Fruit fly (Drosophila melanogaster) whole organism, embryonic: Measurements from ENCODE around the gene POLDIP2.

Experiments used
- Aef1 ChIP-seq: fragments of 200-800 bp; sonication (Bioruptor generic); IDR thresholded peaks from 3 replicates; pipeline ENCODE4 v1.3.6; 2022; ENCODE audit warnings: missing biosample characterization, missing genetic modification characterization
- B-H2 ChIP-seq: fragments of 200-800 bp; sonication (Bioruptor generic); optimal IDR thresholded peaks from 2 replicates; lab custom pipeline; 2018; ENCODE audit warnings: missing biosample characterization, mild to moderate bottlenecking, missing genetic modification characterization
- CG1024 ChIP-seq: fragments of 200-800 bp; sonication (Bioruptor generic); IDR thresholded peaks from 2 replicates; pipeline ENCODE4 v1.3.6; 2022; ENCODE audit warnings: missing biosample characterization, missing genetic modification characterization
- CG10321 ChIP-seq: fragments of 200-800 bp; sonication (Bioruptor generic); IDR thresholded peaks from 2 replicates; pipeline ENCODE4 v1.3.6; 2022; ENCODE audit warnings: missing biosample characterization, missing genetic modification characterization
- CG10543 ChIP-seq: fragments of 200-800 bp; sonication (Bioruptor generic); optimal IDR thresholded peaks from 3 replicates; lab custom pipeline; 2017; ENCODE audit warnings: missing biosample characterization, mild to moderate bottlenecking, missing genetic modification characterization, moderate library complexity
- CG10959 ChIP-seq: fragments of 200-800 bp; sonication (Bioruptor generic); IDR thresholded peaks from 2 replicates; pipeline ENCODE4 v1.3.6; 2022; ENCODE audit warnings: missing biosample characterization, missing genetic modification characterization
- CG10979 ChIP-seq: fragments of 200-800 bp; sonication (Bioruptor generic); optimal IDR thresholded peaks from 2 replicates; lab custom pipeline; 2018; ENCODE audit warnings: missing biosample characterization, mild to moderate bottlenecking, missing genetic modification characterization, moderate library complexity
- CG11696 ChIP-seq: fragments of 200-800 bp; sonication (Bioruptor generic); IDR thresholded peaks from 2 replicates; pipeline ENCODE4 v1.3.6; 2022; ENCODE audit warnings: missing biosample characterization, missing genetic modification characterization
- CG12104 ChIP-seq: fragments of 200-800 bp; sonication (Bioruptor generic); optimal IDR thresholded peaks from 3 replicates; lab custom pipeline; 2016; ENCODE audit warnings: missing biosample characterization, missing genetic modification characterization
- CG1233 ChIP-seq: fragments of 200-800 bp; sonication (Bioruptor generic); optimal IDR thresholded peaks from 4 replicates; lab custom pipeline; 2018; ENCODE audit warnings: missing biosample characterization, mild to moderate bottlenecking, missing genetic modification characterization
- CG12942 ChIP-seq: fragments of 200-800 bp; sonication (Bioruptor generic); optimal IDR thresholded peaks from 3 replicates; lab custom pipeline; 2016; ENCODE audit warnings: missing biosample characterization, missing genetic modification characterization
- CG14710 ChIP-seq: fragments of 200-800 bp; sonication (Bioruptor generic); optimal IDR thresholded peaks from 3 replicates; lab custom pipeline; 2019; ENCODE audit warnings: missing biosample characterization, mild to moderate bottlenecking, missing genetic modification characterization, moderate library complexity
- CG17359 ChIP-seq: fragments of 200-800 bp; sonication (Bioruptor generic); optimal IDR thresholded peaks from 3 replicates; lab custom pipeline; 2018; ENCODE audit warnings: missing biosample characterization, mild to moderate bottlenecking, missing genetic modification characterization, moderate library complexity
- CG17912 ChIP-seq: fragments of 200-800 bp; sonication (Bioruptor generic); optimal IDR thresholded peaks from 2 replicates; lab custom pipeline; 2018; ENCODE audit warnings: missing biosample characterization, mild to moderate bottlenecking, missing genetic modification characterization
- CG18619 ChIP-seq: fragments of 200-800 bp; sonication (Bioruptor generic); optimal IDR thresholded peaks from 3 replicates; lab custom pipeline; 2017; ENCODE audit warnings: missing biosample characterization, mild to moderate bottlenecking, missing genetic modification characterization
- CG2120 ChIP-seq: fragments of 200-800 bp; sonication (Bioruptor generic); optimal IDR thresholded peaks from 3 replicates; lab custom pipeline; 2016; ENCODE audit warnings: missing biosample characterization, missing genetic modification characterization
- CG2199 ChIP-seq: fragments of 200-800 bp; sonication (Bioruptor generic); IDR thresholded peaks from 3 replicates; pipeline ENCODE4 v1.3.6; 2022; ENCODE audit warnings: missing biosample characterization, missing genetic modification characterization
- CG33557 ChIP-seq: fragments of 200-800 bp; sonication (Bioruptor generic); optimal IDR thresholded peaks from 2 replicates; lab custom pipeline; 2019; ENCODE audit warnings: missing biosample characterization, mild to moderate bottlenecking, missing genetic modification characterization, moderate library complexity
- CG4854 ChIP-seq: fragments of 200-800 bp; sonication (Bioruptor generic); optimal IDR thresholded peaks from 2 replicates; lab custom pipeline; 2016; ENCODE audit warnings: missing biosample characterization, missing genetic modification characterization, inconsistent platforms
- CG6683 ChIP-seq: fragments of 200-800 bp; sonication (Bioruptor generic); optimal IDR thresholded peaks from 2 replicates; lab custom pipeline; 2017; ENCODE audit warnings: missing biosample characterization, mild to moderate bottlenecking, missing genetic modification characterization, missing genetic modification reagents
- CG7271 ChIP-seq: fragments of 200-800 bp; sonication (Bioruptor generic); optimal IDR thresholded peaks from 2 replicates; lab custom pipeline; 2018; ENCODE audit warnings: missing biosample characterization, mild to moderate bottlenecking, missing genetic modification characterization, moderate library complexity
- CG8924 ChIP-seq: fragments of 200-800 bp; optimal IDR thresholded peaks from 3 replicates; lab custom pipeline; 2019; ENCODE audit warnings: missing biosample characterization, mild to moderate bottlenecking, missing genetic modification characterization, moderate library complexity
- CG9797 ChIP-seq: fragments of 200-800 bp; sonication (Bioruptor generic); optimal IDR thresholded peaks from 3 replicates; lab custom pipeline; 2018; ENCODE audit warnings: missing biosample characterization, mild to moderate bottlenecking, missing genetic modification characterization
- Chrac-16 ChIP-seq: fragments of 200-800 bp; sonication (Bioruptor generic); optimal IDR thresholded peaks from 3 replicates; lab custom pipeline; 2016; ENCODE audit warnings: missing biosample characterization, missing genetic modification characterization
- Dip2 ChIP-seq: fragments of 200-800 bp; sonication (Bioruptor generic); IDR thresholded peaks from 2 replicates; pipeline ENCODE4 v1.3.6; 2022; ENCODE audit warnings: missing biosample characterization, missing genetic modification characterization
- Dp ChIP-seq: fragments of 200-800 bp; sonication (Bioruptor generic); optimal IDR thresholded peaks from 2 replicates; lab custom pipeline; 2018; ENCODE audit warnings: missing biosample characterization, mild to moderate bottlenecking, missing genetic modification characterization, moderate library complexity
- HLH3B ChIP-seq: fragments of 200-800 bp; sonication (Bioruptor generic); IDR thresholded peaks from 2 replicates; pipeline ENCODE4 v1.3.6; 2022; ENCODE audit warnings: missing biosample characterization, missing genetic modification characterization
- Hand ChIP-seq: fragments of 200-800 bp; sonication (Bioruptor generic); optimal IDR thresholded peaks from 2 replicates; lab custom pipeline; 2017; ENCODE audit warnings: mild to moderate bottlenecking, missing biosample characterization, missing genetic modification reagents, missing genetic modification characterization
- Opbp ChIP-seq: fragments of 200-800 bp; sonication (Bioruptor generic); IDR thresholded peaks from 3 replicates; pipeline ENCODE4 v1.3.6; 2022; ENCODE audit warnings: missing biosample characterization, missing genetic modification characterization; ENCODE audit not compliant: partially characterized antibody
- Sry-β ChIP-seq: fragments of 200-800 bp; sonication (Bioruptor generic); optimal IDR thresholded peaks from 2 replicates; lab custom pipeline; 2018; ENCODE audit warnings: missing biosample characterization, mild to moderate bottlenecking, missing genetic modification characterization, moderate library complexity
- TFAM ChIP-seq: fragments of 200-800 bp; sonication (Bioruptor generic); optimal IDR thresholded peaks from 2 replicates; lab custom pipeline; 2017; ENCODE audit warnings: missing biosample characterization, missing genetic modification characterization, inconsistent platforms
- Taf1 ChIP-seq: fragments of 200-800 bp; sonication (Bioruptor generic); IDR thresholded peaks from 2 replicates; pipeline ENCODE4 v1.3.6; 2022; ENCODE audit warnings: missing biosample characterization, missing genetic modification characterization
- Trl ChIP-seq, 3 experiments: fragments of >200 bp in 2 of 3; fragments of 200-800 bp in 1 of 3; sonication (Bioruptor generic) in 1 of 3; optimal IDR thresholded peaks; 2 replicates in 1 of 3; 3 replicates in 2 of 3; lab custom pipeline; 2016 to 2017; ENCODE audit warnings: missing biosample characterization in 1 of 3, missing genetic modification characterization in 1 of 3
- ac ChIP-seq: fragments of 200-800 bp; sonication (Bioruptor generic); optimal IDR thresholded peaks from 3 replicates; lab custom pipeline; 2017; ENCODE audit warnings: missing biosample characterization, mild to moderate bottlenecking, missing genetic modification characterization
- ash1 ChIP-seq: fragments of 200-800 bp; sonication (Bioruptor generic); optimal IDR thresholded peaks from 2 replicates; lab custom pipeline; 2018; ENCODE audit warnings: missing biosample characterization, mild to moderate bottlenecking, missing genetic modification characterization
- az2 ChIP-seq: fragments of 200-800 bp; sonication (Bioruptor generic); optimal IDR thresholded peaks from 3 replicates; lab custom pipeline; 2016; ENCODE audit warnings: missing biosample characterization, missing genetic modification characterization
- bab2 ChIP-seq: fragments of 200-800 bp; sonication (Bioruptor generic); optimal IDR thresholded peaks from 2 replicates; lab custom pipeline; 2016; ENCODE audit warnings: missing biosample characterization, missing genetic modification characterization
- cwo ChIP-seq: fragments of 200-800 bp; sonication (Bioruptor generic); optimal IDR thresholded peaks from 3 replicates; lab custom pipeline; 2017; ENCODE audit warnings: missing biosample characterization, missing genetic modification characterization, mild to moderate bottlenecking, moderate library complexity, missing genetic modification reagents
- dimm ChIP-seq: fragments of 200-800 bp; sonication (Bioruptor generic); IDR thresholded peaks from 2 replicates; pipeline ENCODE4 v1.3.6; 2022; ENCODE audit warnings: missing biosample characterization, missing genetic modification characterization
- fd64A ChIP-seq: fragments of 200-800 bp; sonication (Bioruptor generic); optimal IDR thresholded peaks from 3 replicates; lab custom pipeline; 2018; ENCODE audit warnings: missing biosample characterization, mild to moderate bottlenecking, missing genetic modification characterization
- hkb ChIP-seq, 2 experiments: fragments of 200-800 bp in 1 of 2; fragments of >200 bp in 1 of 2; sonication (Bioruptor generic) in 1 of 2; IDR thresholded peaks in 1 of 2; optimal IDR thresholded peaks in 1 of 2; 2 replicates each; pipeline versions ENCODE4 v1.3.6 to Lab custom; 2017 to 2022; ENCODE audit warnings: missing biosample characterization in 1 of 2, missing genetic modification characterization in 1 of 2
- jumu ChIP-seq: fragments of 200-800 bp; sonication (Bioruptor generic); optimal IDR thresholded peaks from 3 replicates; lab custom pipeline; 2016; ENCODE audit warnings: missing biosample characterization, missing genetic modification characterization
- kah ChIP-seq: fragments of 200-800 bp; sonication (Bioruptor generic); optimal IDR thresholded peaks from 2 replicates; lab custom pipeline; 2018; ENCODE audit warnings: missing biosample characterization, mild to moderate bottlenecking, missing genetic modification characterization
- lbe ChIP-seq: fragments of 200-800 bp; sonication (Bioruptor generic); optimal IDR thresholded peaks from 2 replicates; lab custom pipeline; 2016; ENCODE audit warnings: missing biosample characterization, mild to moderate bottlenecking, missing genetic modification characterization
- nau ChIP-seq: fragments of 200-800 bp; sonication (Bioruptor generic); optimal IDR thresholded peaks from 3 replicates; lab custom pipeline; 2017; ENCODE audit warnings: missing biosample characterization, mild to moderate bottlenecking, missing genetic modification characterization, missing genetic modification reagents
- repo ChIP-seq: fragments of 200-800 bp; sonication (Bioruptor generic); optimal IDR thresholded peaks from 2 replicates; lab custom pipeline; 2016; ENCODE audit warnings: missing biosample characterization, missing genetic modification characterization
- slp2 ChIP-seq: fragments of 200-800 bp; sonication (Bioruptor generic); optimal IDR thresholded peaks from 2 replicates; lab custom pipeline; 2016; ENCODE audit warnings: missing biosample characterization, missing genetic modification characterization
- tgo ChIP-seq: fragments of 200-800 bp; sonication (Bioruptor generic); IDR thresholded peaks from 3 replicates; pipeline ENCODE4 v1.3.6; 2022; ENCODE audit warnings: missing biosample characterization, missing genetic modification characterization
- twi ChIP-seq: fragments of 200-800 bp; optimal IDR thresholded peaks from 2 replicates; lab custom pipeline; 2019; ENCODE audit warnings: missing biosample characterization, mild to moderate bottlenecking, missing genetic modification characterization, moderate library complexity

Gene POLDIP2

DNA sequence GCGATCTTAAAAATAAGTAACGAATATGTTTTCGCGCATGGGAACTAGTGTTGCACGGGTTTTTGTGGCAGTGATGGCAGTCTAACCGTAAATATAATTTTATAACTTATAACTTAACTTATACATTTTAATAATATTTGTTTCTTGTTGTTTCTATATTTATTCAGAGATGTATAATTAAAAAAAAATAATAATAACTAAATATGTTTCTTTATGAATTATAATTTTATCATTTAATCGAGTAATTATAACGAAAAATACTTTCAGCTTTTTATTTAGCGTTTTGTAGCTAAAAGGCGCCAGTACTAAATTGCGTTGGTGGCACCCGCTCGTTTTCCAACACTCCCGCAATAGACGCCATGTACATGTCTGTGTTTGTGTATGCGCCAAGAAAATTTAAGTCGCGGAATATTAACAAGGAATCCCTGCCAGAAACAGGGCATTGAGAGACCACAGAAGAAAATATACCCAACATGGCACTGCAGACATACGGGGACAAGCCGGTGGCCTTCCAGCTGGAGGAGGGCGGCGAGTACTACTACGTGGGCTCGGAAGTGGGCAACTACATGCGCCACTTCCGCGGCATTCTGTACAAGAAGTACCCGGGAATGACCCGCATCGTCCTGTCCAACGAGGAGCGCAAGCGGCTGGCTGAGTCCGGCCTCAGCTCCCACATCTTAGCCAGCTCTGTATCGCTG is 3.2 kb downstream of the POLDIP2 start, which contains the start of the genes mRpL44 and Snr1 (continued):
- TF ChIP-seq Hand (GFP tag; lab: Kevin White, UChicago) (peak; percentile 1), jumu (GFP tag; lab: Kevin White, UChicago) (peak; percentile 6), lbe (GFP tag; lab: Kevin White, UChicago) (peak; percentile 37), CG4854 (GFP tag; lab: Kevin White, UChicago) (no peak), CG1024 (GFP tag; lab: Robert Waterston, UW) (no peak), ash1 (GFP tag; lab: Kevin White, UChicago) (no peak), TFAM (no peak), nau (GFP tag; lab: Kevin White, UChicago) (no peak), ac (no peak), Dip2 (GFP tag; lab: Robert Waterston, UW) (no peak), CG10959 (GFP tag; lab: Robert Waterston, UW) (no peak), CG12104 (GFP tag; lab: Kevin White, UChicago) (peak; percentile 42), CG33557 (peak; percentile 33), CG10979 (tag; lab: Kevin White, UChicago) (peak; percentile 45), CG18619 (GFP tag; lab: Kevin White, UChicago) (peak; percentile 44), Taf1 (no peak), Aef1 (GFP tag; lab: Robert Waterston, UW) (no peak), repo (GFP tag; lab: Kevin White, UChicago) (no peak), bab2 (no peak), Sry-β (GFP tag; lab: Kevin White, UChicago) (peak; percentile 100), CG8924 (tag; lab: Kevin White, UChicago) (no peak), CG7271 (no peak), az2 (GFP tag; lab: Kevin White, UChicago) (peak; percentile 33), CG10543 (GFP tag; lab: Kevin White, UChicago) (peak; percentile 82), CG6683 (peak; percentile 33), hkb (optimal IDR thresholded peaks at IDR 0.05; lab: Kevin White, UChicago) (no peak), hkb (GFP tag; IDR thresholded peaks at IDR 0.05; lab: Robert Waterston, UW) (no peak), fd64A (GFP tag; lab: Kevin White, UChicago) (no peak), CG17359 (tag; lab: Kevin White, UChicago) (no peak), dimm (GFP tag; lab: Robert Waterston, UW) (no peak), tgo (GFP tag; lab: Robert Waterston, UW) (no peak), CG1233 (GFP tag; lab: Kevin White, UChicago) (no peak), twi (peak; percentile 33), CG12942 (GFP tag; lab: Kevin White, UChicago) (peak; percentile 20), cwo (GFP tag; lab: Kevin White, UChicago) (no peak), CG10321 (no peak), CG14710 (tag; lab: Kevin White, UChicago) (peak; percentile 72), slp2 (GFP tag; lab: Kevin White, UChicago) (no peak), kah (GFP tag; lab: Kevin White, UChicago) (no peak), B-H2 (GFP tag; lab: Kevin White, UChicago) (peak; percentile 71), CG17912 (GFP tag; lab: Kevin White, UChicago) (no peak), Dp (GFP tag; lab: Kevin White, UChicago) (no peak), HLH3B (GFP tag; lab: Robert Waterston, UW) (no peak), CG2199 (no peak), CG9797 (GFP tag; lab: Kevin White, UChicago) (no peak), CG11696 (GFP tag; lab: Robert Waterston, UW) (no peak), CG2120 (peak; percentile 29), Trl (optimal IDR thresholded peaks at IDR 0.05; lab: Kevin White, UChicago) (no peak), Trl (GFP tag; optimal IDR thresholded peaks at IDR 0.05; lab: Kevin White, UChicago) (no peak), Chrac-16 (peak; percentile 11), Opbp (GFP tag; lab: Robert Waterston, UW) (0 out of 3 replicates have a peak, but pooled peaks have one; percentile 48)
